Fruit fly (Drosophila melanogaster) whole organism, embryonic: ENCODE results near the gene CG16789.

Experiments
- ATbp ChIP-seq: fragments of 200-800 bp; sonication (Bioruptor generic); optimal IDR thresholded peaks from 2 replicates; lab custom pipeline; 2017; ENCODE audit warnings: missing biosample characterization, mild to moderate bottlenecking, missing genetic modification characterization, missing genetic modification reagents
- CG10209 ChIP-seq: fragments of 200-800 bp; sonication (Bioruptor generic); optimal IDR thresholded peaks from 3 replicates; lab custom pipeline; 2017; ENCODE audit warnings: missing biosample characterization, mild to moderate bottlenecking, missing genetic modification characterization, missing genetic modification reagents
- CG11085 ChIP-seq: fragments of 200-800 bp; sonication (Bioruptor generic); IDR thresholded peaks from 2 replicates; pipeline ENCODE4 v1.3.6; 2022; ENCODE audit warnings: missing biosample characterization, missing genetic modification characterization
- CG12391 ChIP-seq: fragments of 200-800 bp; sonication (Bioruptor generic); optimal IDR thresholded peaks from 3 replicates; lab custom pipeline; 2018; ENCODE audit warnings: missing biosample characterization, mild to moderate bottlenecking, missing genetic modification characterization, moderate library complexity
- CG12744 ChIP-seq: fragments of 200-800 bp; sonication (Bioruptor generic); optimal IDR thresholded peaks from 2 replicates; lab custom pipeline; 2016; ENCODE audit warnings: missing biosample characterization, missing genetic modification characterization
- CG1529 ChIP-seq: fragments of 200-800 bp; sonication (Bioruptor generic); optimal IDR thresholded peaks from 3 replicates; lab custom pipeline; 2018; ENCODE audit warnings: missing biosample characterization, missing genetic modification characterization
- CG17186 ChIP-seq: fragments of 200-800 bp; sonication (Bioruptor generic); optimal IDR thresholded peaks from 3 replicates; lab custom pipeline; 2017; ENCODE audit warnings: missing biosample characterization, missing genetic modification reagents, missing genetic modification characterization
- CG17612 ChIP-seq: fragments of 200-800 bp; sonication (Bioruptor generic); IDR thresholded peaks from 2 replicates; pipeline ENCODE4 v1.3.6; 2022; ENCODE audit warnings: missing biosample characterization, missing genetic modification characterization
- CG17829 ChIP-seq: fragments of 200-800 bp; optimal IDR thresholded peaks from 2 replicates; lab custom pipeline; 2019; ENCODE audit warnings: missing biosample characterization, mild to moderate bottlenecking, missing genetic modification characterization, moderate library complexity
- CG1832 ChIP-seq: fragments of 200-800 bp; sonication (Bioruptor generic); optimal IDR thresholded peaks from 2 replicates; lab custom pipeline; 2017; ENCODE audit warnings: missing biosample characterization, mild to moderate bottlenecking, missing genetic modification characterization, inconsistent platforms
- CG2129 ChIP-seq: fragments of 200-800 bp; sonication (Bioruptor generic); IDR thresholded peaks from 2 replicates; pipeline ENCODE4 v1.3.6; 2022; ENCODE audit warnings: missing biosample characterization, missing genetic modification characterization; ENCODE audit not compliant: partially characterized antibody
- CG6813 ChIP-seq: fragments of 200-800 bp; sonication (Bioruptor generic); optimal IDR thresholded peaks from 2 replicates; lab custom pipeline; 2017; ENCODE audit warnings: missing biosample characterization, missing genetic modification characterization, mild to moderate bottlenecking, moderate library complexity, missing genetic modification reagents
- CG6854 ChIP-seq: fragments of 200-800 bp; sonication (Bioruptor generic); optimal IDR thresholded peaks from 3 replicates; lab custom pipeline; 2017; ENCODE audit warnings: missing biosample characterization, mild to moderate bottlenecking, missing genetic modification characterization
- CG7556 ChIP-seq: fragments of 200-800 bp; sonication (Bioruptor generic); optimal IDR thresholded peaks from 2 replicates; lab custom pipeline; 2017; ENCODE audit warnings: missing biosample characterization, mild to moderate bottlenecking, missing genetic modification characterization
- CG7786 ChIP-seq: fragments of 200-800 bp; sonication (Bioruptor generic); optimal IDR thresholded peaks from 2 replicates; lab custom pipeline; 2016; ENCODE audit warnings: missing biosample characterization, missing genetic modification characterization
- CG8281 ChIP-seq: fragments of 200-800 bp; sonication (Bioruptor generic); optimal IDR thresholded peaks from 2 replicates; lab custom pipeline; 2018; ENCODE audit warnings: missing biosample characterization, mild to moderate bottlenecking, missing genetic modification characterization, moderate library complexity
- CG9727 ChIP-seq: fragments of 200-800 bp; sonication (Bioruptor generic); optimal IDR thresholded peaks from 3 replicates; lab custom pipeline; 2017; ENCODE audit warnings: missing biosample characterization, mild to moderate bottlenecking, missing genetic modification characterization
- D19B ChIP-seq: fragments of 200-800 bp; sonication (Bioruptor generic); optimal IDR thresholded peaks from 2 replicates; lab custom pipeline; 2017; ENCODE audit warnings: missing biosample characterization, mild to moderate bottlenecking, missing genetic modification characterization
- Eip74EF ChIP-seq, 2 experiments: fragments of 200-800 bp in 1 of 2; fragments of >200 bp in 1 of 2; sonication (Bioruptor generic) in 1 of 2; optimal IDR thresholded peaks; 2 replicates each; lab custom pipeline; 2017 to 2019; ENCODE audit warnings: missing biosample characterization in 2 of 2, missing genetic modification characterization in 2 of 2, mild to moderate bottlenecking in 1 of 2, moderate library complexity in 1 of 2
- Hr78 ChIP-seq, 2 experiments: fragments of 200-800 bp in 1 of 2; fragments of >200 bp in 1 of 2; sonication (Bioruptor generic) in 1 of 2; optimal IDR thresholded peaks; 2 replicates each; lab custom pipeline; 2017 to 2019; ENCODE audit warnings: missing biosample characterization in 2 of 2, missing genetic modification characterization in 2 of 2, mild to moderate bottlenecking in 1 of 2, moderate library complexity in 1 of 2
- Lhr ChIP-seq: fragments of 200-800 bp; sonication (Bioruptor generic); optimal IDR thresholded peaks from 3 replicates; lab custom pipeline; 2017; ENCODE audit warnings: mild to moderate bottlenecking, missing biosample characterization, missing genetic modification reagents, missing genetic modification characterization
- Meics ChIP-seq: fragments of 200-800 bp; sonication (Bioruptor generic); optimal IDR thresholded peaks from 2 replicates; lab custom pipeline; 2017; ENCODE audit warnings: missing biosample characterization, mild to moderate bottlenecking, missing genetic modification characterization
- Myb ChIP-seq: fragments of 200-800 bp; sonication (Bioruptor generic); optimal IDR thresholded peaks from 2 replicates; lab custom pipeline; 2016; ENCODE audit warnings: missing biosample characterization, missing genetic modification characterization
- Nf-YC ChIP-seq: fragments of 200-800 bp; optimal IDR thresholded peaks from 3 replicates; lab custom pipeline; 2019; ENCODE audit warnings: missing biosample characterization, mild to moderate bottlenecking, missing genetic modification characterization, moderate library complexity
- Rfx ChIP-seq: fragments of 200-800 bp; sonication (Bioruptor generic); IDR thresholded peaks from 2 replicates; pipeline ENCODE4 v1.3.6; 2022; ENCODE audit warnings: missing biosample characterization, missing genetic modification characterization
- Scr ChIP-seq: fragments of 200-800 bp; sonication (Bioruptor generic); IDR thresholded peaks from 2 replicates; pipeline ENCODE4 v1.3.6; 2022; ENCODE audit warnings: missing biosample characterization, missing genetic modification characterization; ENCODE audit not compliant: partially characterized antibody
- Sox102F ChIP-seq: fragments of 200-800 bp; sonication (Bioruptor generic); optimal IDR thresholded peaks from 2 replicates; lab custom pipeline; 2018; ENCODE audit warnings: missing biosample characterization, mild to moderate bottlenecking, missing genetic modification characterization, moderate library complexity
- ara ChIP-seq: fragments of 200-800 bp; sonication (Bioruptor generic); IDR thresholded peaks from 2 replicates; pipeline ENCODE4 v1.3.6; 2022; ENCODE audit warnings: missing biosample characterization, missing genetic modification characterization
- ato ChIP-seq: fragments of 200-800 bp; sonication (Bioruptor generic); IDR thresholded peaks from 2 replicates; pipeline ENCODE4 v1.3.6; 2022; ENCODE audit warnings: missing biosample characterization, missing genetic modification characterization; ENCODE audit not compliant: partially characterized antibody
- az2 ChIP-seq: fragments of 200-800 bp; sonication (Bioruptor generic); optimal IDR thresholded peaks from 3 replicates; lab custom pipeline; 2016; ENCODE audit warnings: missing biosample characterization, missing genetic modification characterization
- chif ChIP-seq, 2 experiments: fragments of 200-800 bp; sonication (Bioruptor generic); optimal IDR thresholded peaks; 3 replicates each; lab custom pipeline; 2016; ENCODE audit warnings: missing biosample characterization in 2 of 2, missing genetic modification characterization in 2 of 2
- danr ChIP-seq: fragments of 200-800 bp; sonication (Bioruptor generic); IDR thresholded peaks from 2 replicates; pipeline ENCODE4 v1.3.6; 2022; ENCODE audit warnings: missing biosample characterization, missing genetic modification characterization
- dati ChIP-seq: fragments of 200-800 bp; sonication (Bioruptor generic); IDR thresholded peaks from 2 replicates; pipeline ENCODE4 v1.3.6; 2022; ENCODE audit warnings: missing biosample characterization, missing genetic modification characterization
- dpn ChIP-seq, 2 experiments: fragments of 200-800 bp; sonication (Bioruptor generic); optimal IDR thresholded peaks; 3 replicates each; lab custom pipeline; 2016; ENCODE audit warnings: missing biosample characterization in 2 of 2, missing genetic modification characterization in 2 of 2
- dysf ChIP-seq: fragments of 200-800 bp; sonication (Bioruptor generic); IDR thresholded peaks from 3 replicates; pipeline ENCODE4 v1.3.6; 2022; ENCODE audit warnings: missing biosample characterization, missing genetic modification characterization
- fd102C ChIP-seq: fragments of 200-800 bp; sonication (Bioruptor generic); optimal IDR thresholded peaks from 2 replicates; lab custom pipeline; 2018; ENCODE audit warnings: missing biosample characterization, mild to moderate bottlenecking, missing genetic modification characterization, moderate library complexity
- fru ChIP-seq: fragments of >200 bp; optimal IDR thresholded peaks from 2 replicates; lab custom pipeline; 2017
- gce ChIP-seq: fragments of 200-800 bp; sonication (Bioruptor generic); IDR thresholded peaks from 3 replicates; pipeline ENCODE4 v1.3.6; 2022; ENCODE audit warnings: missing biosample characterization, missing genetic modification characterization
- gcm ChIP-seq: fragments of 200-800 bp; sonication (Bioruptor generic); optimal IDR thresholded peaks from 2 replicates; lab custom pipeline; 2019; ENCODE audit warnings: missing biosample characterization, mild to moderate bottlenecking, missing genetic modification characterization, moderate library complexity
- ham ChIP-seq: fragments of 200-800 bp; sonication (Bioruptor generic); IDR thresholded peaks from 2 replicates; pipeline ENCODE4 v1.3.6; 2022; ENCODE audit warnings: missing biosample characterization, missing genetic modification characterization
- jumu ChIP-seq: fragments of 200-800 bp; sonication (Bioruptor generic); optimal IDR thresholded peaks from 3 replicates; lab custom pipeline; 2016; ENCODE audit warnings: missing biosample characterization, missing genetic modification characterization
- lilli ChIP-seq: fragments of 200-800 bp; sonication (Bioruptor generic); optimal IDR thresholded peaks from 3 replicates; lab custom pipeline; 2016; ENCODE audit warnings: missing biosample characterization, missing genetic modification characterization
- peb ChIP-seq: fragments of 200-800 bp; sonication (Bioruptor generic); IDR thresholded peaks from 2 replicates; pipeline ENCODE4 v1.3.6; 2022; ENCODE audit warnings: missing biosample characterization, missing genetic modification characterization
- pum ChIP-seq: fragments of 200-800 bp; sonication (Bioruptor generic); optimal IDR thresholded peaks from 2 replicates; lab custom pipeline; 2016; ENCODE audit warnings: missing biosample characterization, missing genetic modification characterization
- sim ChIP-seq: fragments of 200-800 bp; sonication (Bioruptor generic); IDR thresholded peaks from 2 replicates; pipeline ENCODE4 v1.3.6; 2022; ENCODE audit warnings: missing biosample characterization, missing genetic modification characterization
- sima ChIP-seq: fragments of 200-800 bp; sonication (Bioruptor generic); optimal IDR thresholded peaks from 2 replicates; lab custom pipeline; 2016; ENCODE audit warnings: missing biosample characterization, missing genetic modification characterization
- sna ChIP-seq: fragments of 200-800 bp; sonication (Bioruptor generic); IDR thresholded peaks from 2 replicates; pipeline ENCODE4 v1.3.6; 2022; ENCODE audit warnings: missing biosample characterization, missing genetic modification characterization; ENCODE audit not compliant: partially characterized antibody
- tna ChIP-seq: fragments of 200-800 bp; sonication (Bioruptor generic); IDR thresholded peaks from 2 replicates; pipeline ENCODE4 v1.3.6; 2022; ENCODE audit warnings: missing biosample characterization, missing genetic modification characterization; ENCODE audit not compliant: partially characterized antibody
- zen2 ChIP-seq: fragments of 200-800 bp; sonication (Bioruptor generic); IDR thresholded peaks from 3 replicates; pipeline ENCODE4 v1.3.6; 2022; ENCODE audit warnings: missing biosample characterization, missing genetic modification characterization; ENCODE audit not compliant: partially characterized antibody
- zfh1 ChIP-seq: fragments of 200-800 bp; sonication (Bioruptor generic); IDR thresholded peaks from 3 replicates; pipeline ENCODE4 v1.3.6; 2022; ENCODE audit warnings: missing biosample characterization, missing genetic modification characterization
- zfh2 ChIP-seq: fragments of 200-800 bp; sonication (Bioruptor generic); optimal IDR thresholded peaks from 2 replicates; lab custom pipeline; 2016; ENCODE audit warnings: missing biosample characterization, missing genetic modification characterization

Gene CG16789

DNA sequence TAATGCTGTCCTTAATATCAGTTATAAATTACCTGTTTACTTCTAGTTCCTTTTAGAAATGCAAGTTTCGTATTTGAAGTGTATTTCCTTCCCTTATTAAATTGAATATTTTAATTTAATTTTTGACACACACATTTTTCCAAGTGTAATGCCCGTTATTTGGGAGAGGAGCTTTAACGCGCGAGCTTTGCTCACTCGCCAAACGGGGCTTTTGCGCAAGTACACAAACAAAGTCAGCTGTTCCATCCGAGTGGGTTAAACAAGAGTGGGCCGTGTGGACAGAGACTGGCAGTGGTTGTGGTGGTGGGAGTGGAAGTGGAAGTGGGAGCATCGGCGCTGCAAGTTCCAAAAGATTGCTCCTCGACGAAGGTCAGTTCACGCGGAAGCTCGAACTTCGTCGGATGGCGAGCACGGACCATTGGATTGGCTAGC lies 15.1 kb downstream of the CG16789 start, which contains the start of gene CG8301 (continued):
- TF ChIP-seq dysf (GFP tag; lab: Robert Waterston, UW) (peak; percentile 16; the same call in 1 of the 3 replicates), CG7556 (peak; percentile 34), Sox102F (peak; percentile 50), CG6854 (GFP tag; lab: Kevin White, UChicago) (no peak), ham (no peak), ato (GFP tag; lab: Robert Waterston, UW) (no peak), ATbp (peak; percentile 1), CG12391 (peak; percentile 53), CG9727 (GFP tag; lab: Kevin White, UChicago) (no peak), fd102C (no peak), jumu (GFP tag; lab: Kevin White, UChicago) (no peak), CG11085 (GFP tag; lab: Robert Waterston, UW) (no peak), CG17612 (GFP tag; lab: Robert Waterston, UW) (no peak), danr (GFP tag; lab: Robert Waterston, UW) (no peak), sim (GFP tag; lab: Robert Waterston, UW) (no peak), Myb (peak; percentile 3), Meics (GFP tag; lab: Kevin White, UChicago) (peak; percentile 20), sima (GFP tag; lab: Kevin White, UChicago) (no peak), zfh1 (no peak), az2 (GFP tag; lab: Kevin White, UChicago) (peak; percentile 5), dati (no peak), pum (GFP tag; lab: Kevin White, UChicago) (no peak), Lhr (GFP tag; lab: Kevin White, UChicago) (no peak), D19B (GFP tag; lab: Kevin White, UChicago) (no peak), chif (GFP tag; optimal IDR thresholded peaks at IDR 0.05; lab: Kevin White, UChicago) (no peak), CG7786 (no peak), CG8281 (tag; lab: Kevin White, UChicago) (no peak), zfh2 (GFP tag; lab: Kevin White, UChicago) (no peak), CG6813 (GFP tag; lab: Kevin White, UChicago) (no peak), CG17186 (no peak), CG17829 (tag; lab: Kevin White, UChicago) (no peak), Scr (GFP tag; lab: Robert Waterston, UW) (no peak), zen2 (GFP tag; lab: Robert Waterston, UW) (0 out of 3 replicates have a peak, but pooled peaks have one; percentile 32), CG2129 (GFP tag; lab: Robert Waterston, UW) (no peak), ara (no peak), sna (no peak), CG12744 (GFP tag; lab: Kevin White, UChicago) (peak; percentile 4), gcm (peak; percentile 8), CG10209 (GFP tag; lab: Kevin White, UChicago) (no peak), peb (GFP tag; lab: Robert Waterston, UW) (no peak), CG1529 (GFP tag; lab: Kevin White, UChicago) (no peak), lilli (GFP tag; lab: Kevin White, UChicago) (peak; percentile 49), Eip74EF (GFP tag; optimal IDR thresholded peaks at IDR 0.05; lab: Kevin White, UChicago) (no peak), fru (no peak), dpn (GFP tag; optimal IDR thresholded peaks at IDR 0.05; lab: Kevin White, UChicago) (peak in 1 of 2 experiments; percentile 30), CG1832 (GFP tag; lab: Kevin White, UChicago) (no peak), Nf-YC (tag; lab: Kevin White, UChicago) (peak; percentile 24), Hr78 (GFP tag; optimal IDR thresholded peaks at IDR 0.05; lab: Kevin White, UChicago) (no peak), gce (GFP tag; lab: Robert Waterston, UW) (no peak), tna (GFP tag; lab: Robert Waterston, UW) (no peak), Rfx (GFP tag; lab: Robert Waterston, UW) (peak; percentile 35; the same call in 1 of the 2 replicates)
